Fruit fly (Drosophila melanogaster): ENCODE results near the gene Sfxn1-3.

The Sfxn1-3 gene

dm6 chr3R:4402884-4403705 is 24.7 kb downstream of the Sfxn1-3 start, which contains the start of gene lost (continued):
- peak; percentile 25; the same call in 1 of the 2 replicates for TF ChIP-seq ttk (GFP tag; IDR thresholded peaks at IDR 0.05)
- no peak for TF ChIP-seq CG7556 (GFP tag; optimal IDR thresholded peaks at IDR 0.05)
- no peak for TF ChIP-seq Mrtf (GFP tag; IDR thresholded peaks at IDR 0.05)
- TF ChIP-seq CG12659 (GFP tag; optimal IDR thresholded peaks at IDR 0.05) = peak; percentile 80
- TF ChIP-seq CG10979 (tag; optimal IDR thresholded peaks at IDR 0.05) = peak; percentile 27
- no peak for TF ChIP-seq dmrt11E (tag; optimal IDR thresholded peaks at IDR 0.05)
- TF ChIP-seq mld (GFP tag; IDR thresholded peaks at IDR 0.05; ENCODE audit: partially characterized antibody) = peak; percentile 98
- peak; percentile 61 for TF ChIP-seq lbe (GFP tag; optimal IDR thresholded peaks at IDR 0.05)
- TF ChIP-seq bigmax (GFP tag; optimal IDR thresholded peaks at IDR 0.05) = peak; percentile 41
- TF ChIP-seq ac (GFP tag; optimal IDR thresholded peaks at IDR 0.05) = no peak
- peak; percentile 96 for TF ChIP-seq hbn (GFP tag; IDR thresholded peaks at IDR 0.05; ENCODE audit: partially characterized antibody)
- peak; percentile 34 for TF ChIP-seq Nf-YC (tag; optimal IDR thresholded peaks at IDR 0.05)
- TF ChIP-seq CG7987 (GFP tag; optimal IDR thresholded peaks at IDR 0.05) = peak; percentile 38
- TF ChIP-seq Optix (GFP tag; IDR thresholded peaks at IDR 0.05) = no peak
- TF ChIP-seq ci (GFP tag; IDR thresholded peaks at IDR 0.05) = peak; percentile 51; the same call in 1 of the 3 replicates
- TF ChIP-seq CG12155 (GFP tag; optimal IDR thresholded peaks at IDR 0.05) = peak; percentile 27
- TF ChIP-seq sim (GFP tag; IDR thresholded peaks at IDR 0.05) = no peak
- TF ChIP-seq NC2β (GFP tag; optimal IDR thresholded peaks at IDR 0.05) = no peak
- TF ChIP-seq tna (GFP tag; IDR thresholded peaks at IDR 0.05; ENCODE audit: partially characterized antibody) = peak; percentile 96
- peak; percentile 17 for TF ChIP-seq CG16863 (GFP tag; optimal IDR thresholded peaks at IDR 0.05)
- peak; percentile 34 for TF ChIP-seq Fer1 (GFP tag; optimal IDR thresholded peaks at IDR 0.05)
- peak; percentile 97 for TF ChIP-seq nerfin-2 (GFP tag; IDR thresholded peaks at IDR 0.05; ENCODE audit: partially characterized antibody)
- peak; percentile 76 for TF ChIP-seq MBD-R2 (GFP tag; IDR thresholded peaks at IDR 0.05)
- TF ChIP-seq CG1603 (tag; optimal IDR thresholded peaks at IDR 0.05) = peak; percentile 81
- TF ChIP-seq CG17829 (tag; optimal IDR thresholded peaks at IDR 0.05) = peak; percentile 64
- TF ChIP-seq CG7357 (GFP tag; IDR thresholded peaks at IDR 0.05) = peak; percentile 66
- TF ChIP-seq sna (GFP tag; IDR thresholded peaks at IDR 0.05; ENCODE audit: partially characterized antibody) = peak; percentile 95
- TF ChIP-seq CG33213 (GFP tag; optimal IDR thresholded peaks at IDR 0.05) = peak; percentile 39
- no peak for TF ChIP-seq ham (GFP tag; IDR thresholded peaks at IDR 0.05)
- peak; percentile 56 for TF ChIP-seq vvl (GFP tag; IDR thresholded peaks at IDR 0.05)
- no peak for TF ChIP-seq CG2202 (tag; optimal IDR thresholded peaks at IDR 0.05)
- TF ChIP-seq CrebB (tag; optimal IDR thresholded peaks at IDR 0.05) = peak; percentile 21
- peak; percentile 41 for TF ChIP-seq bcd (GFP tag; optimal IDR thresholded peaks at IDR 0.05)
- TF ChIP-seq ewg (GFP tag; optimal IDR thresholded peaks at IDR 0.05) = peak; percentile 28
- peak; percentile 53 for TF ChIP-seq sug (tag; optimal IDR thresholded peaks at IDR 0.05)
- peak; percentile 71 for TF ChIP-seq Ets65A (GFP tag)
- TF ChIP-seq CG10321 (GFP tag; IDR thresholded peaks at IDR 0.05) = no peak
- no peak for TF ChIP-seq al (GFP tag; IDR thresholded peaks at IDR 0.05)
- TF ChIP-seq CG12219 (GFP tag; optimal IDR thresholded peaks at IDR 0.05) = peak; percentile 1
- TF ChIP-seq HLH4C (GFP tag; IDR thresholded peaks at IDR 0.05; ENCODE audit: partially characterized antibody) = peak; percentile 96
- peak; percentile 45 for TF ChIP-seq pho (GFP tag; optimal IDR thresholded peaks at IDR 0.05)
- TF ChIP-seq HmgD (GFP tag; optimal IDR thresholded peaks at IDR 0.05) = no peak
- peak; percentile 84 for TF ChIP-seq Sry-β (GFP tag; optimal IDR thresholded peaks at IDR 0.05)
- no peak for TF ChIP-seq en (GFP tag; optimal IDR thresholded peaks at IDR 0.05)
- TF ChIP-seq zen2 (GFP tag; IDR thresholded peaks at IDR 0.05; ENCODE audit: partially characterized antibody) = peak; percentile 98; the same call in 2 of the 3 replicates
- peak; percentile 54 for TF ChIP-seq CG14710 (tag; optimal IDR thresholded peaks at IDR 0.05)
- TF ChIP-seq odd (GFP tag; optimal IDR thresholded peaks at IDR 0.05) = no peak
- TF ChIP-seq CG31441 (GFP tag; IDR thresholded peaks at IDR 0.05) = peak; percentile 34; the same call in 1 of the 2 replicates
- TF ChIP-seq Aef1 (GFP tag; IDR thresholded peaks at IDR 0.05) = no peak
